Worm (Caenorhabditis elegans): Measurements from ENCODE around the gene M163.9.

Gene M163.9

ce11 chrX:14453735-14454134 lies 15.6 kb upstream of the M163.9 start, which contains the start of gene F23D12.7:
TSS of gene F23D12.7 (minus strand) at chrX:14453835.
- TF ChIP-seq syd-9 (tag; optimal IDR thresholded peaks at IDR 0.05) (no peak), ceh-9 (tag; optimal IDR thresholded peaks at IDR 0.05) (no peak), gmeb-2 (tag; optimal IDR thresholded peaks at IDR 0.05) (no peak), C38D4.7 (GFP tag; optimal IDR thresholded peaks at IDR 0.05) (no peak), lin-11 (tag; optimal IDR thresholded peaks at IDR 0.05) (no peak), hlh-15 (tag; optimal IDR thresholded peaks at IDR 0.05) (no peak), tbx-2 (tag; optimal IDR thresholded peaks at IDR 0.05) (no peak), ceh-18 (tag; optimal IDR thresholded peaks at IDR 0.05) (no peak), unc-3 (GFP tag; conservative IDR thresholded peaks at IDR 0.05) (no peak), unc-3 (tag; optimal IDR thresholded peaks at IDR 0.05) (no peak), sox-2 (GFP tag; IDR thresholded peaks at IDR 0.05) (no peak), F13H6.1 (tag; optimal IDR thresholded peaks at IDR 0.05) (no peak), hlh-6 (tag; optimal IDR thresholded peaks at IDR 0.05) (no peak), hlh-8 (tag; optimal IDR thresholded peaks at IDR 0.05) (no peak), C08G9.2 (tag; optimal IDR thresholded peaks at IDR 0.05) (no peak), npax-4 (tag; optimal IDR thresholded peaks at IDR 0.05) (no peak), ceh-34 (tag; optimal IDR thresholded peaks at IDR 0.05) (no peak), ceh-2 (tag; optimal IDR thresholded peaks at IDR 0.05) (no peak), elt-4 (tag; optimal IDR thresholded peaks at IDR 0.05) (no peak), pax-1 (tag; optimal IDR thresholded peaks at IDR 0.05) (no peak)

ce11 chrX:14455419-14455818 lies 14.0 kb upstream of the M163.9 start, which contains the start of gene Y66C5A.1:
TSS of gene Y66C5A.1 (minus strand) at chrX:14455519.
- TF ChIP-seq ceh-24 (tag; optimal IDR thresholded peaks at IDR 0.05) (no peak), ets-4 (tag; optimal IDR thresholded peaks at IDR 0.05) (no peak), lim-6 (tag; optimal IDR thresholded peaks at IDR 0.05) (no peak), hlh-8 (tag; optimal IDR thresholded peaks at IDR 0.05) (no peak), hlh-30 (tag; optimal IDR thresholded peaks at IDR 0.05; ENCODE audit: insufficient read depth) (no peak), zip-5 (tag; optimal IDR thresholded peaks at IDR 0.05) (no peak), tbx-7 (tag; optimal IDR thresholded peaks at IDR 0.05) (no peak), ahr-1 (tag; optimal IDR thresholded peaks at IDR 0.05) (no peak), ceh-19 (GFP tag; optimal IDR thresholded peaks at IDR 0.05) (no peak), hlh-13 (GFP tag; optimal IDR thresholded peaks at IDR 0.05) (no peak), sox-2 (GFP tag; IDR thresholded peaks at IDR 0.05) (no peak), ref-2 (tag; optimal IDR thresholded peaks at IDR 0.05) (no peak), pha-4 (tag; optimal IDR thresholded peaks at IDR 0.05) (no peak), elt-2 (tag; optimal IDR thresholded peaks at IDR 0.05) (no peak), dmd-4 (tag; optimal IDR thresholded peaks at IDR 0.05; ENCODE audit: borderline replicate concordance) (no peak), ceh-31 (tag; optimal IDR thresholded peaks at IDR 0.05) (no peak), T23F11.4 (GFP tag; optimal IDR thresholded peaks at IDR 0.05) (no peak), ceh-48 (tag; optimal IDR thresholded peaks at IDR 0.05) (no peak)

ce11 chrX:14460412-14460811 lies 9.0 kb upstream of the M163.9 start, which contains the start of gene Y66C5A.2:
TSS of gene Y66C5A.2 (plus strand) at chrX:14460712.
- TF ChIP-seq C38D4.7 (GFP tag; optimal IDR thresholded peaks at IDR 0.05) (no peak), pax-1 (tag; optimal IDR thresholded peaks at IDR 0.05) (no peak), pha-2 (tag; optimal IDR thresholded peaks at IDR 0.05) (no peak), ahr-1 (tag; optimal IDR thresholded peaks at IDR 0.05) (no peak), sox-4 (tag; optimal IDR thresholded peaks at IDR 0.05) (no peak), unc-86 (tag; optimal IDR thresholded peaks at IDR 0.05) (no peak), ceh-34 (tag; optimal IDR thresholded peaks at IDR 0.05) (no peak), ceh-6 (GFP tag; optimal IDR thresholded peaks at IDR 0.05) (no peak), pha-4 (tag; optimal IDR thresholded peaks at IDR 0.05) (no peak)

Data from whole organism, late embryonic.